Worm (Caenorhabditis elegans) whole organism, L4 larva: ENCODE measurements around the gene C14A4.6.

ENCODE experiments used
- F37D6.2 ChIP-seq: sonication (generic microtip); optimal IDR thresholded peaks from 2 replicates; lab custom pipeline; 2016; ENCODE audit warnings: mild to moderate bottlenecking, missing genetic modification characterization, missing compliant biosample characterization
- F49E8.2 ChIP-seq: sonication (generic microtip); optimal IDR thresholded peaks from 2 replicates; lab custom pipeline; 2016; ENCODE audit warnings: missing compliant biosample characterization, mild to moderate bottlenecking, missing genetic modification characterization, borderline replicate concordance
- R02D3.7 ChIP-seq: fragments of 150-350 bp; sonication (generic microtip); optimal IDR thresholded peaks from 3 replicates; lab custom pipeline; 2014; ENCODE audit warnings: missing biosample characterization, missing genetic modification characterization
- Y105C5A.15 ChIP-seq: fragments of 200-800 bp; sonication (Bioruptor generic); IDR thresholded peaks from 2 replicates; pipeline ENCODE4 v1.3.6; 2022; ENCODE audit warnings: missing genetic modification characterization, missing compliant biosample characterization
- ZK337.2 ChIP-seq: fragments of 200-800 bp; sonication (Bioruptor generic); IDR thresholded peaks from 2 replicates; pipeline ENCODE4 v1.3.6; 2022; ENCODE audit warnings: missing genetic modification reagents, missing genetic modification characterization, missing compliant biosample characterization
- ZK546.5 ChIP-seq, 2 experiments: sonication (generic microtip); optimal IDR thresholded peaks; 2 replicates each; lab custom pipeline; 2017; ENCODE audit warnings: missing biosample characterization in 2 of 2, missing genetic modification characterization in 2 of 2
- aha-1 ChIP-seq: fragments of 150-350 bp; peaks from one replicate; lab custom pipeline; 2014; ENCODE audit warnings: missing biosample characterization, missing genetic modification characterization
- ama-1 ChIP-seq: fragments of 150-350 bp; optimal IDR thresholded peaks from 2 replicates; lab custom pipeline; 2014; ENCODE audit warnings: inconsistent platforms, mixed read lengths
- attf-4 ChIP-seq: sonication (generic microtip); optimal IDR thresholded peaks from 3 replicates; lab custom pipeline; 2017; ENCODE audit warnings: missing biosample characterization, missing genetic modification characterization
- ceh-28 ChIP-seq: fragments of 150-350 bp; optimal IDR thresholded peaks from 2 replicates; lab custom pipeline; 2014; ENCODE audit warnings: missing biosample characterization, missing genetic modification reagents, missing genetic modification characterization
- ceh-32 ChIP-seq: sonication (generic microtip); optimal IDR thresholded peaks from 2 replicates; lab custom pipeline; 2016; ENCODE audit warnings: mild to moderate bottlenecking, missing genetic modification characterization, missing compliant biosample characterization; ENCODE audit not compliant: poor library complexity
- ceh-82 ChIP-seq: sonication (generic microtip); optimal IDR thresholded peaks from 2 replicates; lab custom pipeline; 2017; ENCODE audit warnings: missing biosample characterization, missing genetic modification characterization
- ces-1 ChIP-seq: fragments of 150-350 bp; sonication (generic microtip); optimal IDR thresholded peaks from 4 replicates; lab custom pipeline; 2014; ENCODE audit warnings: missing biosample characterization, missing genetic modification reagents, missing genetic modification characterization
- ctbp-1 ChIP-seq: fragments of 200-800 bp; sonication (Bioruptor generic); IDR thresholded peaks from 2 replicates; pipeline ENCODE4 v1.3.6; 2022; ENCODE audit warnings: missing genetic modification reagents, missing genetic modification characterization, missing compliant biosample characterization
- daf-12 ChIP-seq: fragments of 150-350 bp; optimal IDR thresholded peaks from 2 replicates; lab custom pipeline; 2014; ENCODE audit warnings: missing biosample characterization, missing genetic modification reagents, missing genetic modification characterization
- daf-16 ChIP-seq, 3 experiments: sonication (generic microtip); optimal IDR thresholded peaks; 2 replicates each; lab custom pipeline; 2016 to 2017; ENCODE audit warnings: missing genetic modification characterization in 3 of 3, missing genetic modification reagents in 3 of 3, mild to moderate bottlenecking in 2 of 3, missing compliant biosample characterization in 2 of 3, missing biosample characterization in 1 of 3, moderate library complexity in 1 of 3
- daf-19 ChIP-seq: fragments of 200-800 bp; sonication (Bioruptor generic); conservative IDR thresholded peaks from 2 replicates; pipeline ENCODE4 v1.3.6; 2022; ENCODE audit warnings: missing genetic modification characterization, missing compliant biosample characterization
- dmd-6 ChIP-seq: fragments of 200-800 bp; sonication (Bioruptor generic); IDR thresholded peaks from 2 replicates; pipeline ENCODE4 v1.3.6; 2022; ENCODE audit warnings: missing genetic modification reagents, missing genetic modification characterization, missing compliant biosample characterization
- dmd-8 ChIP-seq: fragments of 200-800 bp; sonication (Bioruptor generic); IDR thresholded peaks from 2 replicates; pipeline ENCODE4 v1.3.6; 2022; ENCODE audit warnings: missing genetic modification characterization, missing compliant biosample characterization
- dpl-1 ChIP-seq: fragments of 150-350 bp; optimal IDR thresholded peaks from 2 replicates; lab custom pipeline; 2014; ENCODE audit warnings: missing biosample characterization, missing genetic modification reagents, missing genetic modification characterization
- egl-27 ChIP-seq: sonication (generic microtip); optimal IDR thresholded peaks from 3 replicates; lab custom pipeline; 2017; ENCODE audit warnings: missing biosample characterization, missing genetic modification reagents, missing genetic modification characterization
- fos-1 ChIP-seq: fragments of 150-350 bp; optimal IDR thresholded peaks from 2 replicates; lab custom pipeline; 2014; ENCODE audit warnings: missing biosample characterization, missing genetic modification characterization
- gei-8 ChIP-seq: fragments of 200-800 bp; sonication (Bioruptor generic); optimal IDR thresholded peaks from 2 replicates; lab custom pipeline; 2018; ENCODE audit warnings: mild to moderate bottlenecking, missing genetic modification characterization, missing compliant biosample characterization
- jun-1 ChIP-seq: fragments of 150-350 bp; optimal IDR thresholded peaks from 2 replicates; lab custom pipeline; 2014; ENCODE audit warnings: missing biosample characterization, missing genetic modification reagents, missing genetic modification characterization
- lin-13 ChIP-seq: fragments of 150-350 bp; optimal IDR thresholded peaks from 2 replicates; lab custom pipeline; 2014; ENCODE audit warnings: missing biosample characterization, missing genetic modification reagents, missing genetic modification characterization
- lin-15B ChIP-seq: fragments of 150-350 bp; sonication (generic microtip); optimal IDR thresholded peaks from 3 replicates; lab custom pipeline; 2014; ENCODE audit warnings: missing biosample characterization, missing genetic modification characterization
- lin-38 ChIP-seq: fragments of 200-800 bp; sonication (Bioruptor generic); IDR thresholded peaks from 2 replicates; pipeline ENCODE4 v1.3.6; 2022; ENCODE audit warnings: missing genetic modification reagents, missing genetic modification characterization, missing compliant biosample characterization
- lir-3 ChIP-seq: sonication (generic microtip); optimal IDR thresholded peaks from 2 replicates; lab custom pipeline; 2016; ENCODE audit warnings: mild to moderate bottlenecking, missing genetic modification characterization, missing compliant biosample characterization
- madf-5 ChIP-seq, 2 experiments: fragments of 200-800 bp; sonication (Bioruptor generic); IDR thresholded peaks; 2 replicates each; pipeline ENCODE4 v1.3.6; 2022; ENCODE audit warnings: missing compliant biosample characterization in 2 of 2, missing genetic modification characterization in 2 of 2
- mdl-1 ChIP-seq, 2 experiments: fragments of 150-350 bp in 1 of 2; sonication (generic microtip) in 1 of 2; optimal IDR thresholded peaks; 2 replicates each; lab custom pipeline; 2014 to 2017; ENCODE audit warnings: missing biosample characterization in 2 of 2, missing genetic modification characterization in 2 of 2
- mdt-29 ChIP-seq: fragments of 200-800 bp; sonication (Bioruptor generic); IDR thresholded peaks from 2 replicates; pipeline ENCODE4 v1.3.6; 2022; ENCODE audit warnings: missing genetic modification reagents, missing genetic modification characterization, missing compliant biosample characterization
- mes-2 ChIP-seq: sonication (generic microtip); optimal IDR thresholded peaks from 2 replicates; lab custom pipeline; 2016; ENCODE audit warnings: missing genotype, mild to moderate bottlenecking, missing genetic modification characterization, missing compliant biosample characterization; ENCODE audit not compliant: poor library complexity, severe bottlenecking
- mxl-3 ChIP-seq: fragments of 200-800 bp; sonication (Bioruptor generic); optimal IDR thresholded peaks from 2 replicates; lab custom pipeline; 2018; ENCODE audit warnings: mild to moderate bottlenecking, missing genetic modification characterization, missing compliant biosample characterization
- nhr-111 ChIP-seq: fragments of 200-800 bp; sonication (Bioruptor generic); optimal IDR thresholded peaks from 2 replicates; lab custom pipeline; 2018; ENCODE audit warnings: mild to moderate bottlenecking, missing genetic modification characterization, missing compliant biosample characterization
- nhr-237 ChIP-seq: sonication (generic microtip); optimal IDR thresholded peaks from 2 replicates; lab custom pipeline; 2017; ENCODE audit warnings: missing biosample characterization, missing genetic modification characterization
- nhr-6 ChIP-seq: fragments of 150-350 bp; optimal IDR thresholded peaks from 2 replicates; lab custom pipeline; 2014; ENCODE audit warnings: missing biosample characterization, missing genetic modification characterization
- nhr-76 ChIP-seq: fragments of 150-350 bp; optimal IDR thresholded peaks from 2 replicates; lab custom pipeline; 2014; ENCODE audit warnings: missing biosample characterization, missing genetic modification characterization
- nhr-77 ChIP-seq: fragments of 150-350 bp; optimal IDR thresholded peaks from 2 replicates; lab custom pipeline; 2014; ENCODE audit warnings: missing biosample characterization, missing genetic modification characterization
- pha-4 ChIP-seq, 2 experiments: fragments of 150-350 bp in 1 of 2; fragments of 200-800 bp in 1 of 2; sonication (Bioruptor generic) in 1 of 2; IDR thresholded peaks in 1 of 2; optimal IDR thresholded peaks in 1 of 2; 2 replicates each; pipeline versions ENCODE4 v1.3.6 to Lab custom; 2014 to 2022; ENCODE audit warnings: missing genetic modification characterization in 2 of 2, missing genetic modification reagents in 2 of 2, missing biosample characterization in 1 of 2, missing compliant biosample characterization in 1 of 2
- php-3 ChIP-seq: fragments of 200-800 bp; sonication (Bioruptor generic); IDR thresholded peaks from 2 replicates; pipeline ENCODE4 v1.3.6; 2022; ENCODE audit warnings: missing genetic modification reagents, missing genetic modification characterization, missing compliant biosample characterization
- saeg-2 ChIP-seq: fragments of 200-800 bp; sonication (Bioruptor generic); IDR thresholded peaks from 2 replicates; pipeline ENCODE4 v1.3.6; 2022; ENCODE audit warnings: missing genetic modification reagents, missing genetic modification characterization, missing compliant biosample characterization
- sdz-12 ChIP-seq: fragments of 200-800 bp; sonication (Bioruptor generic); optimal IDR thresholded peaks from 2 replicates; lab custom pipeline; 2018; ENCODE audit warnings: mild to moderate bottlenecking, missing genetic modification characterization, missing compliant biosample characterization
- spr-1 ChIP-seq: sonication (generic microtip); optimal IDR thresholded peaks from 2 replicates; lab custom pipeline; 2016; ENCODE audit warnings: mild to moderate bottlenecking, missing genetic modification characterization, missing compliant biosample characterization
- spr-3 ChIP-seq: fragments of 200-800 bp; sonication (Bioruptor generic); optimal IDR thresholded peaks from 2 replicates; lab custom pipeline; 2018; ENCODE audit warnings: mild to moderate bottlenecking, missing genetic modification characterization, missing compliant biosample characterization
- unc-62 ChIP-seq, 3 experiments: fragments of 150-350 bp in 1 of 3; sonication (generic microtip); optimal IDR thresholded peaks in 2 of 3; peaks in 1 of 3; 1 replicate in 1 of 3; 2 replicates in 2 of 3; lab custom pipeline; 2014 to 2017; ENCODE audit warnings: missing biosample characterization in 3 of 3, missing genetic modification characterization in 3 of 3, missing genetic modification reagents in 3 of 3, missing genotype in 1 of 3
- vab-7 ChIP-seq: fragments of 200-800 bp; sonication (Bioruptor generic); IDR thresholded peaks from 2 replicates; pipeline ENCODE4 v1.3.6; 2022; ENCODE audit warnings: missing genetic modification reagents, missing genetic modification characterization, missing compliant biosample characterization
- zfp-2 ChIP-seq: sonication (generic microtip); optimal IDR thresholded peaks from 2 replicates; lab custom pipeline; 2016; ENCODE audit warnings: mild to moderate bottlenecking, missing genetic modification characterization, missing compliant biosample characterization
- zip-2 ChIP-seq: fragments of 150-350 bp; optimal IDR thresholded peaks from 2 replicates; lab custom pipeline; 2014; ENCODE audit warnings: missing biosample characterization, missing genetic modification characterization
- ztf-11 ChIP-seq: fragments of 150-350 bp; optimal IDR thresholded peaks from 2 replicates; lab custom pipeline; 2014; ENCODE audit warnings: missing biosample characterization, missing genetic modification characterization
- ztf-7 ChIP-seq: fragments of 150-350 bp; optimal IDR thresholded peaks from 2 replicates; lab custom pipeline; 2014; ENCODE audit warnings: missing biosample characterization, missing genetic modification characterization

C14A4.6 gene

DNA sequence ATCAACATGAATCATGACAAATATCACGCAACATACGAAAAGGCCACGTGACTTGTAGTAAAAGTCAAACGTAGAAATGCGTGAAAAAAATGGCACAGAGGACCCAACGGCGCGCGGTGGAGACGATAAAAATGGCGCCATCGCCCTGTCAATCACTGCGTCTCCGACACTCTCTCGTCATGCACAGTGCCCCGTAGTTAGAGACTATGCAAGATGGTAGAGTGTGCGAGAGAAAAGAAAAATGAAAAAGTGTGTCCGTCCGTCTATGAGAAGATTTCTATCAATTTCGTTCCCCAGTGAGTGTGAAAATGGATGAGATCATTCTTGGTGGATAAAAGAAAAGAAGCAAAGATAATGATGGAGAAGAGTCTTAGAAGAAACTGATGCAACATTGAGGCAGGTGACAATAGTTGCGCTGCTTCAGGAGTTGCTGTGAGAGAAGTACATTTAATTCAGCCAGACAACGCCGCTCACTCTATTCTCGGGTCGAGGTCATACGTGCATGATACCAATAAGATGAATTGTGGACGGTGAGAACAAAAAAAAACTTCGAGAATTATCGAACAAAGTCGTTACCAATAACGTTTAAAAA is 39.0 kb downstream of the C14A4.6 start (continued):
- TF ChIP-seq ZK546.5 (tag; optimal IDR thresholded peaks at IDR 0.05; lab: Kevin White, UChicago) = no peak
- 0 out of 2 replicates have a peak, but pooled peaks have one; percentile 23 for TF ChIP-seq vab-7
- TF ChIP-seq nhr-6 (tag; lab: Kevin White, UChicago) = no peak
- TF ChIP-seq attf-4 (tag; lab: Kevin White, UChicago) = no peak
- no peak for TF ChIP-seq jun-1 (tag; lab: Kevin White, UChicago)
- peak; percentile 17 for TF ChIP-seq dpl-1 (GFP tag; lab: Kevin White, UChicago)
- peak; percentile 70 for TF ChIP-seq saeg-2 (GFP tag; lab: Robert Waterston, UW)
- peak; percentile 85 for TF ChIP-seq dmd-6 (GFP tag; lab: Robert Waterston, UW)
- peak; percentile 25 for TF ChIP-seq mxl-3
- TF ChIP-seq zfp-2 = no peak
- peak; percentile 15 for TF ChIP-seq nhr-111 (GFP tag; lab: Kevin White, UChicago)
- TF ChIP-seq madf-5 (GFP tag; IDR thresholded peaks at IDR 0.05; lab: Robert Waterston, UW) = no peak
- TF ChIP-seq lir-3 = no peak
- no peak for TF ChIP-seq pha-4 (GFP tag; IDR thresholded peaks at IDR 0.05; lab: Robert Waterston, UW)
- no peak for TF ChIP-seq pha-4 (tag; optimal IDR thresholded peaks at IDR 0.05; lab: Kevin White, UChicago)
- peak; percentile 35 for TF ChIP-seq spr-1 (tag; lab: Kevin White, UChicago)
- no peak for TF ChIP-seq ces-1
- TF ChIP-seq F49E8.2 = no peak
- TF ChIP-seq zip-2 (tag; lab: Kevin White, UChicago) = no peak
- peak; percentile 48 for TF ChIP-seq lin-38 (GFP tag; lab: Robert Waterston, UW)
- no peak for TF ChIP-seq gei-8 (GFP tag; lab: Kevin White, UChicago)
- TF ChIP-seq lin-15B (tag; lab: Kevin White, UChicago) = no peak
- peak in 1 of 2 experiments; percentile 26 for TF ChIP-seq daf-16 (GFP tag; optimal IDR thresholded peaks at IDR 0.05; lab: Kevin White, UChicago)
- TF ChIP-seq daf-16 (tag; optimal IDR thresholded peaks at IDR 0.05; lab: Kevin White, UChicago) = peak; percentile 26
- TF ChIP-seq ama-1 (lab: Kevin White, UChicago) = peak; percentile 57
- TF ChIP-seq nhr-237 (tag; lab: Kevin White, UChicago) = no peak
- TF ChIP-seq ztf-7 (tag; lab: Kevin White, UChicago) = peak; percentile 9
- peak; percentile 94 for TF ChIP-seq aha-1 (tag; lab: Kevin White, UChicago)
- peak; percentile 49 for TF ChIP-seq nhr-77
- 0 out of 2 replicates have a peak, but pooled peaks have one; percentile 13 for TF ChIP-seq Y105C5A.15 (GFP tag; lab: Robert Waterston, UW)
- TF ChIP-seq unc-62 (GFP tag; optimal IDR thresholded peaks at IDR 0.05 in 1 of 2; lab: Kevin White, UChicago) = peak in 1 of 2 experiments; percentile 95
- TF ChIP-seq unc-62 (tag; optimal IDR thresholded peaks at IDR 0.05; lab: Kevin White, UChicago) = no peak
- TF ChIP-seq ZK337.2 (GFP tag; lab: Robert Waterston, UW) = no peak
- no peak for TF ChIP-seq dmd-8 (GFP tag; lab: Robert Waterston, UW)
- peak; percentile 43 to 47 for TF ChIP-seq mdl-1 (tag; optimal IDR thresholded peaks at IDR 0.05; lab: Kevin White, UChicago)
- no peak for TF ChIP-seq fos-1 (tag; lab: Kevin White, UChicago)
- TF ChIP-seq mes-2 (tag; lab: Kevin White, UChicago) = peak; percentile 48
- TF ChIP-seq nhr-76 = no peak
- TF ChIP-seq F37D6.2 (tag; lab: Kevin White, UChicago) = no peak
- no peak for TF ChIP-seq ceh-82 (tag; lab: Kevin White, UChicago)
- peak; percentile 67 for TF ChIP-seq php-3 (GFP tag; lab: Robert Waterston, UW)
- no peak for TF ChIP-seq egl-27
- 0 out of 2 replicates have a peak, but pooled peaks have one; percentile 45 for TF ChIP-seq ctbp-1 (GFP tag; lab: Robert Waterston, UW)
- peak; percentile 44 for TF ChIP-seq lin-13
- no peak for TF ChIP-seq ztf-11 (tag; lab: Kevin White, UChicago)
- TF ChIP-seq ceh-28 (tag; lab: Kevin White, UChicago) = no peak
- no peak for TF ChIP-seq spr-3 (GFP tag; lab: Kevin White, UChicago)
- TF ChIP-seq daf-12 (tag; lab: Kevin White, UChicago) = no peak
- no peak for TF ChIP-seq ceh-32 (tag; lab: Kevin White, UChicago)
- TF ChIP-seq R02D3.7 (tag; lab: Kevin White, UChicago) = no peak
- TF ChIP-seq mdt-29 (GFP tag; lab: Robert Waterston, UW) = peak; percentile 85
- 0 out of 2 replicates have a peak, but pooled peaks have one; percentile 9 for TF ChIP-seq daf-19
- TF ChIP-seq sdz-12 (GFP tag; lab: Kevin White, UChicago) = no peak
